Worm (Caenorhabditis elegans): ENCODE data around the gene srj-49.

DNA sequence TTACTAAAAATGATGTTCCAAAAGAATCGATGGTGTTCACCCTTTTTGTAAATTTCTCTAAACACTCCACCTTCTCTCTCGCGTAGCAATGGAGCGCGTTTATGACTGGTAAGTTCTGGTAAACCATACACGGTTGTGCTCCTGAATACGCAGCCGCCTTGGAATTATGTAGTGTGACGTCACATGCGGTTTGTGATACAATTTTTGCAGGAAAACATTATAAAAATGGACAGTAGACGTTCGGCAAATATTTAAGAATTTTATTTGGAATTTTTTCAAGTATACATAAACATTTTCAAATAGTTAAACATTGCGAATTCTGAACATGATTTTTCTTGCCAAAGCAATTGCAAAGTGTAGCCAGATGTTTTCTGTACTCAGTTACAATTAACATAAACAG, 29.4 kb upstream of the srj-49 start, which contains the start of gene F37B4.10:
- TF ChIP-seq bed-1 (GFP tag; IDR thresholded peaks at IDR 0.05): no peak
- TF ChIP-seq B0035.1 (tag; optimal IDR thresholded peaks at IDR 0.05): no peak
- TF ChIP-seq akir-1 (GFP tag; optimal IDR thresholded peaks at IDR 0.05): no peak
- no peak for TF ChIP-seq rpc-1 (optimal IDR thresholded peaks at IDR 0.05)
- TF ChIP-seq rpc-1 (tag; optimal IDR thresholded peaks at IDR 0.05): no peak
- no peak for TF ChIP-seq cebp-1 (GFP tag; IDR thresholded peaks at IDR 0.05)
- TF ChIP-seq cebp-1 (tag; optimal IDR thresholded peaks at IDR 0.05): no peak
- TF ChIP-seq unc-62 (GFP tag; optimal IDR thresholded peaks at IDR 0.05): no peak
- no peak for TF ChIP-seq mcd-1 (GFP tag; IDR thresholded peaks at IDR 0.05)
- no peak for TF ChIP-seq hmg-20 (GFP tag; IDR thresholded peaks at IDR 0.05)
- TF ChIP-seq Y53G8AR.9 (GFP tag; conservative IDR thresholded peaks at IDR 0.05): no peak
- TF ChIP-seq madf-6 (GFP tag; IDR thresholded peaks at IDR 0.05): no peak
- no peak for TF ChIP-seq K11D2.4 (GFP tag; IDR thresholded peaks at IDR 0.05)
- TF ChIP-seq Y79H2A.3 (GFP tag; conservative IDR thresholded peaks at IDR 0.05): no peak
- TF ChIP-seq D2030.7 (GFP tag; IDR thresholded peaks at IDR 0.05): no peak
